Fruit fly (Drosophila melanogaster) whole organism, embryonic: ENCODE data around the gene CG5107.
A peak's percentile ranks its signal among the peaks of the same experiment; 100 is the strongest.

Experiments
- CG10274 ChIP-seq: fragments of 200-800 bp; sonication (Bioruptor generic); optimal IDR thresholded peaks from 3 replicates; lab custom pipeline; 2017; ENCODE audit warnings: missing biosample characterization, mild to moderate bottlenecking, missing genetic modification characterization
- CG12071 ChIP-seq: fragments of 200-800 bp; sonication (Bioruptor generic); optimal IDR thresholded peaks from 3 replicates; lab custom pipeline; 2018; ENCODE audit warnings: missing biosample characterization, mild to moderate bottlenecking, missing genetic modification characterization
- CG15011 ChIP-seq: fragments of 200-800 bp; sonication (Bioruptor generic); optimal IDR thresholded peaks from 3 replicates; lab custom pipeline; 2018; ENCODE audit warnings: missing biosample characterization, mild to moderate bottlenecking, missing genetic modification characterization
- CG1602 ChIP-seq: fragments of 200-800 bp; sonication (Bioruptor generic); optimal IDR thresholded peaks from 3 replicates; lab custom pipeline; 2016; ENCODE audit warnings: missing biosample characterization, missing genetic modification characterization
- CG17802 ChIP-seq: fragments of 200-800 bp; sonication (Bioruptor generic); optimal IDR thresholded peaks from 2 replicates; lab custom pipeline; 2018; ENCODE audit warnings: missing biosample characterization, mild to moderate bottlenecking, missing genetic modification characterization, moderate library complexity
- CG1792 ChIP-seq: fragments of 200-800 bp; sonication (Bioruptor generic); optimal IDR thresholded peaks from 2 replicates; lab custom pipeline; 2016; ENCODE audit warnings: missing biosample characterization, missing genetic modification characterization
- CG18599 ChIP-seq: fragments of 200-800 bp; sonication (Bioruptor generic); optimal IDR thresholded peaks from 3 replicates; lab custom pipeline; 2017; ENCODE audit warnings: missing biosample characterization, missing genetic modification characterization, mild to moderate bottlenecking, moderate library complexity, missing genetic modification reagents
- CG3281 ChIP-seq: fragments of 200-800 bp; sonication (Bioruptor generic); optimal IDR thresholded peaks from 3 replicates; lab custom pipeline; 2017; ENCODE audit warnings: missing biosample characterization, mild to moderate bottlenecking, missing genetic modification characterization
- CG3847 ChIP-seq: fragments of 200-800 bp; sonication (Bioruptor generic); IDR thresholded peaks from 2 replicates; pipeline ENCODE4 v1.3.6; 2022; ENCODE audit warnings: missing biosample characterization, missing genetic modification characterization
- CG4730 ChIP-seq: fragments of 200-800 bp; sonication (Bioruptor generic); IDR thresholded peaks from 2 replicates; pipeline ENCODE4 v1.3.6; 2022; ENCODE audit warnings: missing biosample characterization, missing genetic modification characterization
- CG6654 ChIP-seq: fragments of 200-800 bp; sonication (Bioruptor generic); optimal IDR thresholded peaks from 2 replicates; lab custom pipeline; 2017; ENCODE audit warnings: missing biosample characterization, mild to moderate bottlenecking, missing genetic modification characterization
- CG6854 ChIP-seq: fragments of 200-800 bp; sonication (Bioruptor generic); optimal IDR thresholded peaks from 3 replicates; lab custom pipeline; 2017; ENCODE audit warnings: missing biosample characterization, mild to moderate bottlenecking, missing genetic modification characterization
- CG7745 ChIP-seq: fragments of 200-800 bp; sonication (Bioruptor generic); optimal IDR thresholded peaks from 2 replicates; lab custom pipeline; 2018; ENCODE audit warnings: missing biosample characterization, mild to moderate bottlenecking, missing genetic modification characterization, moderate library complexity
- CG8478 ChIP-seq: fragments of >200 bp; optimal IDR thresholded peaks from 2 replicates; lab custom pipeline; 2018
- CG8924 ChIP-seq: fragments of 200-800 bp; optimal IDR thresholded peaks from 3 replicates; lab custom pipeline; 2019; ENCODE audit warnings: missing biosample characterization, mild to moderate bottlenecking, missing genetic modification characterization, moderate library complexity
- CkIIα-i1 ChIP-seq: fragments of 200-800 bp; sonication (Bioruptor generic); IDR thresholded peaks from 2 replicates; pipeline ENCODE4 v1.3.6; 2022; ENCODE audit warnings: missing biosample characterization, missing genetic modification characterization
- Dbx ChIP-seq: fragments of 200-800 bp; sonication (Bioruptor generic); IDR thresholded peaks from 3 replicates; pipeline ENCODE4 v1.3.6; 2022; ENCODE audit warnings: missing biosample characterization, missing genetic modification characterization
- Elba2 ChIP-seq: fragments of 200-800 bp; sonication (Bioruptor generic); optimal IDR thresholded peaks from 3 replicates; lab custom pipeline; 2016; ENCODE audit warnings: missing biosample characterization, missing genetic modification characterization
- Fer3 ChIP-seq: fragments of 200-800 bp; sonication (Bioruptor generic); optimal IDR thresholded peaks from 2 replicates; lab custom pipeline; 2018; ENCODE audit warnings: missing biosample characterization, mild to moderate bottlenecking, missing genetic modification characterization, moderate library complexity
- HHEX ChIP-seq: fragments of 200-800 bp; sonication (Bioruptor generic); optimal IDR thresholded peaks from 3 replicates; lab custom pipeline; 2017; ENCODE audit warnings: missing biosample characterization, mild to moderate bottlenecking, missing genetic modification characterization, missing genetic modification reagents
- Hr3 ChIP-seq: fragments of 200-800 bp; sonication (Bioruptor generic); optimal IDR thresholded peaks from 3 replicates; lab custom pipeline; 2016; ENCODE audit warnings: missing biosample characterization, missing genetic modification characterization
- Lim3 ChIP-seq: fragments of 200-800 bp; sonication (Bioruptor generic); IDR thresholded peaks from 2 replicates; pipeline ENCODE4 v1.3.6; 2022; ENCODE audit warnings: missing biosample characterization, missing genetic modification characterization
- Max ChIP-seq: fragments of 200-800 bp; sonication (Bioruptor generic); optimal IDR thresholded peaks from 2 replicates; lab custom pipeline; 2016; ENCODE audit warnings: missing biosample characterization, mild to moderate bottlenecking, missing genetic modification characterization
- Meics ChIP-seq: fragments of 200-800 bp; sonication (Bioruptor generic); optimal IDR thresholded peaks from 2 replicates; lab custom pipeline; 2017; ENCODE audit warnings: missing biosample characterization, mild to moderate bottlenecking, missing genetic modification characterization
- Rfx ChIP-seq: fragments of 200-800 bp; sonication (Bioruptor generic); IDR thresholded peaks from 2 replicates; pipeline ENCODE4 v1.3.6; 2022; ENCODE audit warnings: missing biosample characterization, missing genetic modification characterization
- Usf ChIP-seq: fragments of 200-800 bp; sonication (Bioruptor generic); optimal IDR thresholded peaks from 2 replicates; lab custom pipeline; 2017; ENCODE audit warnings: missing genotype, missing biosample characterization, missing genetic modification characterization
- YL-1 ChIP-seq: fragments of 200-800 bp; sonication (Bioruptor generic); optimal IDR thresholded peaks from 3 replicates; lab custom pipeline; 2017; ENCODE audit warnings: missing biosample characterization, mild to moderate bottlenecking, missing genetic modification characterization
- bcd ChIP-seq: fragments of 200-800 bp; sonication (Bioruptor generic); optimal IDR thresholded peaks from 2 replicates; lab custom pipeline; 2017; ENCODE audit warnings: missing biosample characterization, mild to moderate bottlenecking, missing genetic modification characterization
- chinmo ChIP-seq: fragments of 200-800 bp; sonication (Bioruptor generic); IDR thresholded peaks from 4 replicates; pipeline ENCODE4 v1.3.6; 2022; ENCODE audit warnings: missing biosample characterization, missing genetic modification characterization; ENCODE audit not compliant: partially characterized antibody
- fd64A ChIP-seq: fragments of 200-800 bp; sonication (Bioruptor generic); optimal IDR thresholded peaks from 3 replicates; lab custom pipeline; 2018; ENCODE audit warnings: missing biosample characterization, mild to moderate bottlenecking, missing genetic modification characterization
- gcm ChIP-seq: fragments of 200-800 bp; sonication (Bioruptor generic); optimal IDR thresholded peaks from 2 replicates; lab custom pipeline; 2019; ENCODE audit warnings: missing biosample characterization, mild to moderate bottlenecking, missing genetic modification characterization, moderate library complexity
- gcm2 ChIP-seq: fragments of 200-800 bp; sonication (Bioruptor generic); optimal IDR thresholded peaks from 2 replicates; lab custom pipeline; 2016; ENCODE audit warnings: missing biosample characterization, missing genetic modification characterization
- gt ChIP-seq: fragments of 200-800 bp; sonication (Bioruptor generic); IDR thresholded peaks from 2 replicates; pipeline ENCODE4 v1.3.6; 2022; ENCODE audit warnings: missing biosample characterization, missing genetic modification characterization
- hth ChIP-seq: fragments of >200 bp; optimal IDR thresholded peaks from 2 replicates; lab custom pipeline; 2017; ENCODE audit warnings: inconsistent platforms
- jigr1 ChIP-seq: fragments of 200-800 bp; sonication (Bioruptor generic); IDR thresholded peaks from 3 replicates; pipeline ENCODE4 v1.3.6; 2022; ENCODE audit warnings: missing biosample characterization, missing genetic modification characterization
- jumu ChIP-seq: fragments of 200-800 bp; sonication (Bioruptor generic); optimal IDR thresholded peaks from 3 replicates; lab custom pipeline; 2016; ENCODE audit warnings: missing biosample characterization, missing genetic modification characterization
- ken ChIP-seq: fragments of 200-800 bp; sonication (Bioruptor generic); IDR thresholded peaks from 3 replicates; pipeline ENCODE4 v1.3.6; 2022; ENCODE audit warnings: missing biosample characterization, missing genetic modification characterization
- oc ChIP-seq: fragments of 200-800 bp; sonication (Bioruptor generic); optimal IDR thresholded peaks from 2 replicates; lab custom pipeline; 2018; ENCODE audit warnings: missing biosample characterization, mild to moderate bottlenecking, missing genetic modification characterization, moderate library complexity
- pnt ChIP-seq: fragments of 200-800 bp; sonication (Bioruptor generic); optimal IDR thresholded peaks from 3 replicates; lab custom pipeline; 2016; ENCODE audit warnings: missing biosample characterization, missing genetic modification characterization
- sens-2 ChIP-seq: fragments of 200-800 bp; sonication (Bioruptor generic); IDR thresholded peaks from 2 replicates; pipeline ENCODE4 v1.3.6; 2022; ENCODE audit warnings: missing biosample characterization, missing genetic modification characterization
- shn ChIP-seq: fragments of 200-800 bp; sonication (Bioruptor generic); optimal IDR thresholded peaks from 3 replicates; lab custom pipeline; 2016; ENCODE audit warnings: missing biosample characterization, missing genetic modification characterization
- sug ChIP-seq: fragments of 200-800 bp; optimal IDR thresholded peaks from 2 replicates; lab custom pipeline; 2019; ENCODE audit warnings: missing biosample characterization, mild to moderate bottlenecking, missing genetic modification characterization, moderate library complexity
- tio ChIP-seq: fragments of 200-800 bp; sonication (Bioruptor generic); optimal IDR thresholded peaks from 2 replicates; lab custom pipeline; 2017; ENCODE audit warnings: missing biosample characterization, missing genetic modification characterization, inconsistent platforms
- usp ChIP-seq: fragments of >200 bp; optimal IDR thresholded peaks from 2 replicates; lab custom pipeline; 2017; ENCODE audit warnings: missing biosample characterization, missing genetic modification characterization
- zen ChIP-seq: fragments of 200-800 bp; sonication (Bioruptor generic); optimal IDR thresholded peaks from 3 replicates; lab custom pipeline; 2018; ENCODE audit warnings: missing biosample characterization, mild to moderate bottlenecking, missing genetic modification characterization, moderate library complexity
- zfh1 ChIP-seq: fragments of 200-800 bp; sonication (Bioruptor generic); IDR thresholded peaks from 3 replicates; pipeline ENCODE4 v1.3.6; 2022; ENCODE audit warnings: missing biosample characterization, missing genetic modification characterization

The CG5107 gene

DNA sequence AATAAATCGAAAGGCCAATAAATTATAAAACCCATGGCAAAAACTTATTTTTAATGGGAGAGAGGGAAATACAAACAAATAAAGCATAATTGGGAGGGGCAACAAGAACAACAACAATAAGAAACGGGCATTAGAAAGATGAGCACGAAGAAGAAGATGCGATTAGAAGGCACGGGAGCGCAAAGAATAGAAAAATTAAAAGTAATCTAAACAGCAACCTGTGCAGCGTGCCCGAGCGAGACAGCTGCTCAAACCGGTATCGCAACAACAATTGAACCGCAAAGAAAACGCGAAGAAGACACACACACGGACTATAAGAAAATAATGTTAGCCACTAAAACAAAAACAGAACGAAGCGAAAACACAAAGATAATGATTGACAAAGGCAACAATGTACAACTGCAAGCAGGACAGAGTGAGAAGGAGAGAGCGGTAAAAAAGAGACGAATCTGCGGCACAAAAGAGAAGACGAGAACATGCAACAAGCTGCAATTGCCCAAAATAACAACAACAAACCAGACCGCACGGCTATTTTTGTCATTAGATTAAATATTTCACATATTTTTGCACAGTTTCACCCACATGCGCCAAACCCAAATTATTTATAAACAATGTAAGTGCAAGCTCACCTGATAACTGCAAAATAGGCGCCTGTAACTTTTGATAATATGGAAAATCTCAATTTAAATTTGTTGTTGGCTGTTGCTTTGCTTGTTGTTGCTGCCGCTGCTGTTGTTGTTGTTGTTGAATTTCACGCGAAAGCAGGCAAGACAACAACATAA is 32.9 kb upstream of the CG5107 start (continued):
- peak; percentile 55 for TF ChIP-seq CG8924
- TF ChIP-seq chinmo (GFP tag; lab: Robert Waterston, UW) = 0 out of 4 replicates have a peak, but pooled peaks have one; percentile 6
- TF ChIP-seq CG17802 (tag; lab: Kevin White, UChicago) = no peak
- peak; percentile 48 for TF ChIP-seq CG7745 (tag; lab: Kevin White, UChicago)
- peak; percentile 76 for TF ChIP-seq Elba2 (GFP tag; lab: Kevin White, UChicago)

DNA sequence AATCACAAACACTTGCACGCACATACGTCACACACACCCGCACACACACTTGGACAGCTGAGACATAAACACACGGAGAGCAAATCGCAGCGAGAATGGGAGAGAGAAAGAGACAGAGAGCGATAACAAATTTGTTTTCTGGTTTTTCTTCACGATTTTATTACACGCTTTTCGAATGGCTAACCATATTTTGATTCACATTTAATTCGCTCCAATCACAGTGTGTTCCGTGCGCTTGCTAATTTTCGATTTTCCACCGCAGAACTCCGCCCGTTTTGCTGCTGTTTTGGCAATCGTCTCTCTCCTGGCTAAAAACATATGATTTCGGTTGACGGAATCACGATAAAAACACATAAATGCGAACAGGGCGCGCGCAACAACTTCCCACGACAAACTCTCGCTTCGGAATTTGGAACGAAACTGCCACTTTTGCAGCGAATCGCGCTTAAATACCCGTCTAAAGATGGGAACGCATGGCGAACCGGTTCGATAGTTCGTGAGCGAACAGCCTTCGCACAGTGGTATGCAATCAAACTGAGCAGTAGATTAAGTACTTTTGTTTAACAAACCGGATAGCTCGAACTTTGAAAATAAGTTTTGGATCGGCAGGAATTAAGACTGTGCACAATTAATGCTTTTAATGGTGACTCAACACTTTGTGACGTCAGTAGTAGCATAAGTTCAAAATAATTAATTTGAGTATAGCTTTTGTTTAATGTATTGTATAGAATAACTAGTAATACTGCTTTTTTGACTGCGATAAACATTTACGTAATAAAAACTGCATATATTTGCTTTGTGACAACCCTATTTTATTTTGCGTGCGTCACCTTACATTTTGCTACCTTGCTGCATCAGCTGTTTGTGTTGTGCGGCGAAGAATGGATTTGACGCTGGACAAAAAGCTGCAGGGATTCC is 32.1 kb upstream of the CG5107 start, which contains the start of the genes Fur1 and Vps33B:
TSS of gene Fur1 (minus strand) at position 424 of the 918 bp plus-strand sequence.
TSS of gene Vps33B (plus strand) at position 856 of the 918 bp plus-strand sequence.
- TF ChIP-seq CG7745 (tag; lab: Kevin White, UChicago) (no peak), zen (tag; lab: Kevin White, UChicago) (peak; percentile 96), Fer3 (tag; lab: Kevin White, UChicago) (peak; percentile 94), CG1602 (GFP tag; lab: Kevin White, UChicago) (peak; percentile 98), gcm (GFP tag; lab: Kevin White, UChicago) (peak; percentile 94), CG1792 (GFP tag; lab: Kevin White, UChicago) (peak; percentile 96), Rfx (GFP tag; lab: Robert Waterston, UW) (peak; percentile 95), CG6654 (GFP tag; lab: Kevin White, UChicago) (peak; percentile 85), gcm2 (GFP tag; lab: Kevin White, UChicago) (peak; percentile 98), ken (GFP tag; lab: Robert Waterston, UW) (peak; percentile 90; the same call in 2 of the 3 replicates), bcd (GFP tag; lab: Kevin White, UChicago) (peak; percentile 97), shn (GFP tag; lab: Kevin White, UChicago) (peak; percentile 99), Dbx (GFP tag; lab: Robert Waterston, UW) (peak; percentile 95), pnt (GFP tag; lab: Kevin White, UChicago) (peak; percentile 98), CG12071 (GFP tag; lab: Kevin White, UChicago) (peak; percentile 92), usp (GFP tag; lab: Kevin White, UChicago) (no peak), jumu (GFP tag; lab: Kevin White, UChicago) (peak; percentile 99), zfh1 (GFP tag; lab: Robert Waterston, UW) (peak; percentile 95), oc (peak; percentile 92), sug (tag; lab: Kevin White, UChicago) (peak; percentile 95), CG18599 (GFP tag; lab: Kevin White, UChicago) (peak; percentile 97), CkIIα-i1 (peak; percentile 17; the same call in 1 of the 2 replicates), HHEX (peak; percentile 96), Meics (peak; percentile 97), Max (GFP tag; lab: Kevin White, UChicago) (peak; percentile 99), Hr3 (peak; percentile 98), CG10274 (peak; percentile 89), CG3847 (GFP tag; lab: Robert Waterston, UW) (peak; percentile 93), sens-2 (GFP tag; lab: Robert Waterston, UW) (peak; percentile 84), gt (GFP tag; lab: Robert Waterston, UW) (peak; percentile 88), tio (GFP tag; lab: Kevin White, UChicago) (peak; percentile 99), CG3281 (GFP tag; lab: Kevin White, UChicago) (peak; percentile 96), Usf (peak; percentile 96), hth (lab: Kevin White, UChicago) (no peak), jigr1 (GFP tag; lab: Robert Waterston, UW) (peak; percentile 89), fd64A (peak; percentile 80), CG8478 (lab: Kevin White, UChicago) (no peak), CG4730 (GFP tag; lab: Robert Waterston, UW) (peak; percentile 92), YL-1 (GFP tag; lab: Kevin White, UChicago) (peak; percentile 93), Lim3 (GFP tag; lab: Robert Waterston, UW) (peak; percentile 80), CG6854 (GFP tag; lab: Kevin White, UChicago) (peak; percentile 94), CG15011 (GFP tag; lab: Kevin White, UChicago) (peak; percentile 93)
